Fruit fly (Drosophila melanogaster): ENCODE results near the gene CG15249.

Gene CG15249

dm6 chrX:9899535-9900179, at the start of gene CG15249 (continued):
- TF ChIP-seq CG6854 (GFP tag; optimal IDR thresholded peaks at IDR 0.05) (no peak), Sox14 (GFP tag; optimal IDR thresholded peaks at IDR 0.05) (no peak), achi (GFP tag; optimal IDR thresholded peaks at IDR 0.05) (peak; percentile 53), CG8632 (GFP tag; optimal IDR thresholded peaks at IDR 0.05) (peak; percentile 63), Sox102F (GFP tag; optimal IDR thresholded peaks at IDR 0.05) (no peak), CG6792 (GFP tag; optimal IDR thresholded peaks at IDR 0.05) (peak; percentile 5), CG11294 (GFP tag; IDR thresholded peaks at IDR 0.05) (no peak; the same call in 1 of the 2 replicates), dac (GFP tag; optimal IDR thresholded peaks at IDR 0.05) (no peak), OdsH (GFP tag; optimal IDR thresholded peaks at IDR 0.05) (peak; percentile 36)

- TF ChIP-seq CG6163 (GFP tag; IDR thresholded peaks at IDR 0.05) (no peak), Sox14 (GFP tag; optimal IDR thresholded peaks at IDR 0.05) (no peak), CG8319 (GFP tag; optimal IDR thresholded peaks at IDR 0.05) (no peak), Eip78C (GFP tag) (no peak), svp (GFP tag) (peak; percentile 86), Hr39 (GFP tag; optimal IDR thresholded peaks at IDR 0.05) (no peak), fkh (GFP tag; optimal IDR thresholded peaks at IDR 0.05) (peak; percentile 3)
Measured at dm6 chrX:9932296-9932892, 33.0 kb upstream of the CG15249 start.

dm6 chrX:9930882-9931281, 31.5 kb upstream of the CG15249 start, which contains the start of gene Idgf4:
TSS of gene Idgf4 (minus strand) at chrX:9930948.
- TF ChIP-seq CG8119 (GFP tag; IDR thresholded peaks at IDR 0.05) (0 out of 3 replicates have a peak, but pooled peaks have one; percentile 20), CG32006 (GFP tag; optimal IDR thresholded peaks at IDR 0.05) (peak; percentile 15), fkh (GFP tag; optimal IDR thresholded peaks at IDR 0.05) (peak; percentile 72), CG9139 (GFP tag; optimal IDR thresholded peaks at IDR 0.05) (no peak), Eip78C (GFP tag) (peak; percentile 6), CG6163 (GFP tag; IDR thresholded peaks at IDR 0.05) (0 out of 3 replicates have a peak, but pooled peaks have one; percentile 33), CG1621 (tag; optimal IDR thresholded peaks at IDR 0.05) (no peak), vri (GFP tag; optimal IDR thresholded peaks at IDR 0.05) (peak; percentile 23), Gug (GFP tag; IDR thresholded peaks at IDR 0.05) (0 out of 2 replicates have a peak, but pooled peaks have one; percentile 8), Hr4 (GFP tag; optimal IDR thresholded peaks at IDR 0.05) (no peak), CG6276 (GFP tag; optimal IDR thresholded peaks at IDR 0.05) (peak; percentile 32), CG8632 (GFP tag; optimal IDR thresholded peaks at IDR 0.05) (no peak), eg (GFP tag; IDR thresholded peaks at IDR 0.05) (peak; percentile 71; the same call in 2 of the 3 replicates), CG15336 (GFP tag; IDR thresholded peaks at IDR 0.05) (peak; percentile 42; the same call in 1 of the 2 replicates), CG16779 (tag; optimal IDR thresholded peaks at IDR 0.05) (peak; percentile 9)

dm6 chrX:9911751-9912150, 12.4 kb upstream of the CG15249 start:
- TF ChIP-seq CG10669 (GFP tag; optimal IDR thresholded peaks at IDR 0.05) (no peak), CG11762 (GFP tag; optimal IDR thresholded peaks at IDR 0.05; ENCODE audit: insufficient read depth) (no peak)

dm6 chrX:9911026-9911425, 11.6 kb upstream of the CG15249 start, which contains the start of gene CG1986:
TSS of gene CG1986 (minus strand) at chrX:9911126.
- TF ChIP-seq CG16779 (tag; optimal IDR thresholded peaks at IDR 0.05) = no peak
- TF ChIP-seq CG11294 (GFP tag; IDR thresholded peaks at IDR 0.05) = no peak

- TF ChIP-seq Eip78C (GFP tag) = peak; percentile 39
- no peak for TF ChIP-seq Eip75B (GFP tag; optimal IDR thresholded peaks at IDR 0.05)
Measured at dm6 chrX:9909384-9909783, 10.0 kb upstream of the CG15249 start.

Measured in whole organism, prepupa.